Worm (Caenorhabditis elegans): ENCODE data around the gene spl-2.

The spl-2 gene

ce11 chrV:9152339-9152738, 5.6 kb upstream of the spl-2 start:
- TF ChIP-seq snu-23 (GFP tag; optimal IDR thresholded peaks at IDR 0.05) = peak; percentile 4
- TF ChIP-seq nhr-20 (tag; optimal IDR thresholded peaks at IDR 0.05) = peak; percentile 7
- no peak for TF ChIP-seq zip-4 (GFP tag; optimal IDR thresholded peaks at IDR 0.05)
- peak; percentile 7 for TF ChIP-seq nhr-71 (tag; optimal IDR thresholded peaks at IDR 0.05)
- peak; percentile 78 for TF ChIP-seq nhr-85 (tag)
- no peak for TF ChIP-seq lin-35 (GFP tag; optimal IDR thresholded peaks at IDR 0.05)

ce11 chrV:9148151-9148550, 1.5 kb upstream of the spl-2 start:
- peak; percentile 23 for TF ChIP-seq lin-14 (GFP tag; optimal IDR thresholded peaks at IDR 0.05)
- no peak for TF ChIP-seq efl-1 (optimal IDR thresholded peaks at IDR 0.05)
- TF ChIP-seq efl-1 (GFP tag; optimal IDR thresholded peaks at IDR 0.05 in 1 of 2) = no peak
- TF ChIP-seq F16B12.6 (tag; optimal IDR thresholded peaks at IDR 0.05) = no peak
- peak; percentile 82 for TF ChIP-seq nhr-85 (tag)
- no peak for TF ChIP-seq ceh-88 (GFP tag; IDR thresholded peaks at IDR 0.05)
- TF ChIP-seq lir-3 (tag; optimal IDR thresholded peaks at IDR 0.05; ENCODE audit: poor library complexity) = no peak
- no peak for TF ChIP-seq zag-1 (tag; optimal IDR thresholded peaks at IDR 0.05)
- no peak for TF ChIP-seq fkh-10 (GFP tag; optimal IDR thresholded peaks at IDR 0.05)
- TF ChIP-seq sox-4 (tag; optimal IDR thresholded peaks at IDR 0.05) = no peak
- no peak for TF ChIP-seq unc-130 (tag; optimal IDR thresholded peaks at IDR 0.05)
- TF ChIP-seq Y116A8C.19 (tag; optimal IDR thresholded peaks at IDR 0.05; ENCODE audit: borderline replicate concordance) = no peak
- no peak for TF ChIP-seq irx-1 (tag; optimal IDR thresholded peaks at IDR 0.05)
- no peak for TF ChIP-seq pax-3 (tag; optimal IDR thresholded peaks at IDR 0.05)
- no peak for TF ChIP-seq nhr-28 (tag; optimal IDR thresholded peaks at IDR 0.05)
- TF ChIP-seq ces-1 (GFP tag; optimal IDR thresholded peaks at IDR 0.05) = no peak
- TF ChIP-seq unc-98 (GFP tag; IDR thresholded peaks at IDR 0.05) = no peak
- no peak for TF ChIP-seq fkh-4 (tag; optimal IDR thresholded peaks at IDR 0.05; ENCODE audit: borderline replicate concordance)
- TF ChIP-seq snu-23 (GFP tag; optimal IDR thresholded peaks at IDR 0.05) = no peak
- TF ChIP-seq nhr-19 (GFP tag; conservative IDR thresholded peaks at IDR 0.05) = no peak
- TF ChIP-seq C04F5.9 (tag; optimal IDR thresholded peaks at IDR 0.05) = no peak
- no peak for TF ChIP-seq nhr-11 (tag; optimal IDR thresholded peaks at IDR 0.05)
- no peak for TF ChIP-seq egl-27 (tag; optimal IDR thresholded peaks at IDR 0.05)
- TF ChIP-seq hlh-4 (tag; optimal IDR thresholded peaks at IDR 0.05) = no peak
- no peak for TF ChIP-seq lin-35 (GFP tag; optimal IDR thresholded peaks at IDR 0.05)
- no peak for TF ChIP-seq ztf-11 (tag; optimal IDR thresholded peaks at IDR 0.05)
- peak; percentile 2 for TF ChIP-seq tbx-2 (tag; optimal IDR thresholded peaks at IDR 0.05)
- TF ChIP-seq lsy-2 (tag; optimal IDR thresholded peaks at IDR 0.05) = no peak
- no peak for TF ChIP-seq alr-1 (tag; optimal IDR thresholded peaks at IDR 0.05; ENCODE audit: borderline replicate concordance)
- no peak for TF ChIP-seq snpc-4 (tag; optimal IDR thresholded peaks at IDR 0.05)
- peak; percentile 32 for TF ChIP-seq nhr-71 (tag; optimal IDR thresholded peaks at IDR 0.05)
- no peak for TF ChIP-seq egl-13 (tag; optimal IDR thresholded peaks at IDR 0.05)
- TF ChIP-seq tlp-1 (tag; optimal IDR thresholded peaks at IDR 0.05) = no peak
- no peak for TF ChIP-seq ztf-4 (tag; optimal IDR thresholded peaks at IDR 0.05)
- no peak for TF ChIP-seq unc-30 (tag; optimal IDR thresholded peaks at IDR 0.05)
- no peak for TF ChIP-seq ceh-82 (tag; optimal IDR thresholded peaks at IDR 0.05)
- TF ChIP-seq blmp-1 (tag; optimal IDR thresholded peaks at IDR 0.05) = no peak
- no peak for TF ChIP-seq isw-1 (GFP tag; IDR thresholded peaks at IDR 0.05)
- no peak for TF ChIP-seq nhr-237 (tag; optimal IDR thresholded peaks at IDR 0.05)
- peak; percentile 46 for TF ChIP-seq nhr-20 (tag; optimal IDR thresholded peaks at IDR 0.05)
- TF ChIP-seq swsn-7 (tag; optimal IDR thresholded peaks at IDR 0.05) = no peak
- no peak for TF ChIP-seq aha-1 (tag; optimal IDR thresholded peaks at IDR 0.05)
- no peak for TF ChIP-seq dsc-1 (tag; optimal IDR thresholded peaks at IDR 0.05)
- TF ChIP-seq mef-2 (tag; optimal IDR thresholded peaks at IDR 0.05) = no peak

Data from whole organism, L1 larva.